Fruit fly (Drosophila melanogaster): Measurements from ENCODE around the gene CG6576.

CG6576 gene

dm6 chr3L:8765969-8766538 is 10.3 kb downstream of the CG6576 start (continued):
- TF ChIP-seq CG1621 (tag; optimal IDR thresholded peaks at IDR 0.05) (peak; percentile 98), CG16779 (tag; optimal IDR thresholded peaks at IDR 0.05) (peak; percentile 88), spab (GFP tag; optimal IDR thresholded peaks at IDR 0.05) (peak; percentile 94), fd59A (GFP tag; optimal IDR thresholded peaks at IDR 0.05) (peak; percentile 99), CG3919 (GFP tag; optimal IDR thresholded peaks at IDR 0.05) (peak; percentile 94), dac (GFP tag; optimal IDR thresholded peaks at IDR 0.05) (peak; percentile 96), achi (GFP tag; optimal IDR thresholded peaks at IDR 0.05) (peak; percentile 96), CG7368 (GFP tag; optimal IDR thresholded peaks at IDR 0.05) (peak; percentile 97), Eip93F (GFP tag; optimal IDR thresholded peaks at IDR 0.05) (peak; percentile 90), eg (GFP tag; IDR thresholded peaks at IDR 0.05) (peak; percentile 96), Hr39 (GFP tag; optimal IDR thresholded peaks at IDR 0.05) (peak; percentile 99), CG10631 (GFP tag; optimal IDR thresholded peaks at IDR 0.05) (peak; percentile 98), svp (GFP tag) (peak; percentile 99), CG34406 (GFP tag; optimal IDR thresholded peaks at IDR 0.05) (peak; percentile 98), Sox102F (GFP tag; optimal IDR thresholded peaks at IDR 0.05) (peak; percentile 98), Hr4 (GFP tag; optimal IDR thresholded peaks at IDR 0.05) (peak; percentile 97), fd85E (GFP tag; optimal IDR thresholded peaks at IDR 0.05) (peak; percentile 95), CG11762 (GFP tag; optimal IDR thresholded peaks at IDR 0.05; ENCODE audit: insufficient read depth) (peak; percentile 97), Ets96B (tag; optimal IDR thresholded peaks at IDR 0.05) (peak; percentile 95), CG6276 (GFP tag; optimal IDR thresholded peaks at IDR 0.05) (peak; percentile 96), CG8319 (GFP tag; optimal IDR thresholded peaks at IDR 0.05) (peak; percentile 94), CG8119 (GFP tag; IDR thresholded peaks at IDR 0.05) (peak; percentile 95), salr (GFP tag; optimal IDR thresholded peaks at IDR 0.05) (peak; percentile 97 to 99), ss (GFP tag; optimal IDR thresholded peaks at IDR 0.05) (peak; percentile 94 to 98), fkh (GFP tag; optimal IDR thresholded peaks at IDR 0.05) (peak; percentile 72), CG15336 (GFP tag; IDR thresholded peaks at IDR 0.05) (peak; percentile 94), CG6792 (GFP tag; optimal IDR thresholded peaks at IDR 0.05) (peak; percentile 98), Smox (GFP tag; optimal IDR thresholded peaks at IDR 0.05) (peak; percentile 99), CG32006 (GFP tag; optimal IDR thresholded peaks at IDR 0.05) (peak; percentile 97), CG6854 (GFP tag; optimal IDR thresholded peaks at IDR 0.05) (peak; percentile 96), Ets21C (GFP tag; optimal IDR thresholded peaks at IDR 0.05) (peak; percentile 98), acj6 (GFP tag; optimal IDR thresholded peaks at IDR 0.05) (peak; percentile 99), esn (GFP tag; optimal IDR thresholded peaks at IDR 0.05) (peak; percentile 99), net (GFP tag; optimal IDR thresholded peaks at IDR 0.05) (peak; percentile 97), OdsH (GFP tag; optimal IDR thresholded peaks at IDR 0.05) (peak; percentile 99), dsx (GFP tag; optimal IDR thresholded peaks at IDR 0.05; ENCODE audit: poor library complexity, severe bottlenecking) (peak; percentile 55), CG31627 (GFP tag; optimal IDR thresholded peaks at IDR 0.05) (peak; percentile 99), Blimp-1 (GFP tag; optimal IDR thresholded peaks at IDR 0.05) (peak; percentile 94)

DNA sequence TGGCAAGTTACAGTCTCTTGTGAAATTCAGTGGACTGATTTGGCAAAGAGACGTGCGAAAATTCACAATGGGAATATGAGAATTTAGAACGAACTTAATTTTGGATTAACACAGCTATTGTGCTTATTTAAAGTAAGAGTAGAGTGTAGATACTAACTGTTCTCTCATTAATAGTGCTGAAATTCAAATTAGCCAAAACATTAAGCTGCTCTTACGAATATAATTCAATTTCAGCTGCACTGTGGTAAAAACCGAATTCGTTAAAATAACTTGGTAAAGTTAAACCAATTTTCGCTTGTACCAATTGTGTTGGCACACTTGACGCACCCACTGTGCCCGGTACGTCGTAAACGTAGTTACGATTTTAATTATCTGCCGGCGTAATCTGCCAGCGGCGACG is 12.1 kb downstream of the CG6576 start:
- TF ChIP-seq CG3919 (GFP tag; optimal IDR thresholded peaks at IDR 0.05) = peak; percentile 74
- peak; percentile 72 for TF ChIP-seq fd59A (GFP tag; optimal IDR thresholded peaks at IDR 0.05)
- TF ChIP-seq CG9139 (GFP tag; optimal IDR thresholded peaks at IDR 0.05) = peak; percentile 30
- TF ChIP-seq acj6 (GFP tag; optimal IDR thresholded peaks at IDR 0.05) = peak; percentile 73
- peak; percentile 62 for TF ChIP-seq Sox102F (GFP tag; optimal IDR thresholded peaks at IDR 0.05)
- peak; percentile 81 for TF ChIP-seq OdsH (GFP tag; optimal IDR thresholded peaks at IDR 0.05)
- peak; percentile 73 for TF ChIP-seq Sox15 (GFP tag; optimal IDR thresholded peaks at IDR 0.05)
- peak; percentile 74 for TF ChIP-seq eg (GFP tag; IDR thresholded peaks at IDR 0.05)
- TF ChIP-seq achi (GFP tag; optimal IDR thresholded peaks at IDR 0.05) = peak; percentile 57
- TF ChIP-seq Hr39 (GFP tag; optimal IDR thresholded peaks at IDR 0.05) = peak; percentile 69
- peak; percentile 69 for TF ChIP-seq Met (GFP tag; optimal IDR thresholded peaks at IDR 0.05)
- peak; percentile 95 for TF ChIP-seq Eip78C (GFP tag)
- TF ChIP-seq Sox14 (GFP tag; optimal IDR thresholded peaks at IDR 0.05) = peak; percentile 75
- peak; percentile 70 for TF ChIP-seq esn (GFP tag; optimal IDR thresholded peaks at IDR 0.05)
- TF ChIP-seq Hr4 (GFP tag; optimal IDR thresholded peaks at IDR 0.05) = peak; percentile 77
- TF ChIP-seq Gug (GFP tag; IDR thresholded peaks at IDR 0.05) = peak; percentile 48; the same call in 1 of the 2 replicates
- peak; percentile 58 for TF ChIP-seq CG7368 (GFP tag; optimal IDR thresholded peaks at IDR 0.05)
- TF ChIP-seq Eip93F (GFP tag; optimal IDR thresholded peaks at IDR 0.05) = no peak
- TF ChIP-seq dac (GFP tag; optimal IDR thresholded peaks at IDR 0.05) = peak; percentile 36
- peak; percentile 59 for TF ChIP-seq CG8632 (GFP tag; optimal IDR thresholded peaks at IDR 0.05)
- TF ChIP-seq CG4318 (GFP tag; optimal IDR thresholded peaks at IDR 0.05) = peak; percentile 61
- TF ChIP-seq fkh (GFP tag; optimal IDR thresholded peaks at IDR 0.05) = no peak
- peak; percentile 76 for TF ChIP-seq pdm3 (GFP tag; optimal IDR thresholded peaks at IDR 0.05)
- TF ChIP-seq CG8319 (GFP tag; optimal IDR thresholded peaks at IDR 0.05) = peak; percentile 48
- peak; percentile 72 for TF ChIP-seq CG6808 (GFP tag; optimal IDR thresholded peaks at IDR 0.05)
